Worm (Caenorhabditis elegans): ENCODE results near the gene Y102A5C.27.

Gene Y102A5C.27

DNA sequence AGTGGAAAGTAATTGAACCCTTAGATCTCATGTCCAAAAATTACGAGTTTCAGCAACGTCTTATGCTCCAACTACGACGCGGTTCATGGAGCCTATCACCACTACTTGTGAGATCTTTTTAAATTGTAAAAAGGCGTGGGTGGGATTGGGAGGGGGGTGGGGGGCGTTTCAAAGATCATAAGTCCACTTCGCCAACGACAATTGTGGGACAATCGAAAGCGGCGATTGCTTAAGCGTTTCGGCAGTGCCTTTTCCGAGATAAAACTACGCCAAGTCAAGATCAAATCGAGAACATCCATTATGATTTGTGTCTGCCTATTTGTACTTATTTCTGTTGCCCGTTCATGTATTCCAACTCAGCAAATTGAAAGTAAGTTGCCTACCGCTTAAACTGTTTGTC lies 32.3 kb downstream of the Y102A5C.27 start, which contains the start of gene clec-239:
Gene clec-239, plus strand, starts transcription at position 301 of the 400 bp plus-strand sequence.
- TF ChIP-seq ces-1 (GFP tag; optimal IDR thresholded peaks at IDR 0.05) (no peak), lin-14 (GFP tag; optimal IDR thresholded peaks at IDR 0.05) (no peak), ceh-82 (tag; optimal IDR thresholded peaks at IDR 0.05) (no peak), sup-37 (GFP tag; optimal IDR thresholded peaks at IDR 0.05) (no peak), vab-15 (tag; optimal IDR thresholded peaks at IDR 0.05) (no peak), lin-13 (GFP tag; optimal IDR thresholded peaks at IDR 0.05) (no peak), unc-98 (GFP tag; IDR thresholded peaks at IDR 0.05) (no peak), ztf-11 (tag; optimal IDR thresholded peaks at IDR 0.05) (no peak)

DNA sequence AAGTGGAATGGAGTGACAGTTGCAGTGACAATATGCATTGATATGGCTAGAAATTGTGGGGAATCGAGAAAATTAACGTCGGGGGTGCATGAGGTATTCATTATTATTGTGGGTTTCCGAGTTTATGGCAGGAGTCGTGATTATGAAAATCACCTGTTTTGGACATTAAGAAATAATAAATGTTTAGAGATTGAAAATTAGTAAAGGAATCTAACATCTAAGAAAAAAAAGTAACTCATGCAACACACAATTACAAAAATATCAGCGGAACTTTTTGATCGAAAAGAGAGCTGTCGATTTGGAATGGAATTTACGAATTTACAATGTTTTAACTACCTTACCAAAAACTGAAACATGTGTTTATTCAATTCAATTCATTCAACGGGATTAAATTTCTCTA lies 33.7 kb downstream of the Y102A5C.27 start, which contains the start of gene srh-206:
Gene srh-206, minus strand, starts transcription at position 101 of the 400 bp plus-strand sequence.
- TF ChIP-seq hlh-17 (GFP tag; optimal IDR thresholded peaks at IDR 0.05; ENCODE audit: borderline replicate concordance), result no peak
- no peak for TF ChIP-seq efl-3 (GFP tag; optimal IDR thresholded peaks at IDR 0.05)
- no peak for TF ChIP-seq mef-2 (tag; optimal IDR thresholded peaks at IDR 0.05)

DNA sequence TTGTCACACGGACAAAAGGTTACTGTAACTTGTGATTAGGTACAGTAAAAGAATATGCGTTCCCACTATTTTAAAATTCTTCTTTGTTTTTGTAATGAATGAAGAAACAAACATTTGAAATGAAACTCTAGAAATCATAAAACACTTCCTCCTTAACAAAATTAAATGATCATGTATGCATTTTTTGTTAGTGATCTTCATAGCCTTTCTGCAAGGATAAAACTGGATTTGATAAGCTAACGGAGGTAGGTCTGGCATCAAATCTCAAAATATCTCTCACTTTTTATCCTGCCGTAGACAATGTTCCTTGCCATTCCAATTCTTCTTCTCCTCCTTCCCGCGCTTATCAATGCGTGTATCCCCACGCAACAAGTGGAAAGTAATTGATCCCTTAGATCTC lies 37.0 kb downstream of the Y102A5C.27 start, which contains the start of gene clec-238:
Gene clec-238, plus strand, starts transcription at position 301 of the 400 bp plus-strand sequence.
- TF ChIP-seq pag-3 (tag; optimal IDR thresholded peaks at IDR 0.05; ENCODE audit: borderline replicate concordance, insufficient read depth) (no peak), nhr-85 (tag) (no peak), dpl-1 (GFP tag; optimal IDR thresholded peaks at IDR 0.05) (no peak), unc-86 (tag; optimal IDR thresholded peaks at IDR 0.05) (no peak), hlh-17 (GFP tag; optimal IDR thresholded peaks at IDR 0.05; ENCODE audit: borderline replicate concordance) (no peak), blmp-1 (tag; optimal IDR thresholded peaks at IDR 0.05) (no peak), xbp-1 (tag; optimal IDR thresholded peaks at IDR 0.05) (no peak), nhr-12 (tag; optimal IDR thresholded peaks at IDR 0.05) (no peak), sptf-1 (tag; optimal IDR thresholded peaks at IDR 0.05) (no peak), egl-13 (tag; optimal IDR thresholded peaks at IDR 0.05) (no peak), ceh-90 (tag; optimal IDR thresholded peaks at IDR 0.05) (no peak), nhr-77 (tag; optimal IDR thresholded peaks at IDR 0.05) (no peak), unc-62 (GFP tag; optimal IDR thresholded peaks at IDR 0.05) (no peak), nhr-237 (tag; optimal IDR thresholded peaks at IDR 0.05) (no peak)

DNA sequence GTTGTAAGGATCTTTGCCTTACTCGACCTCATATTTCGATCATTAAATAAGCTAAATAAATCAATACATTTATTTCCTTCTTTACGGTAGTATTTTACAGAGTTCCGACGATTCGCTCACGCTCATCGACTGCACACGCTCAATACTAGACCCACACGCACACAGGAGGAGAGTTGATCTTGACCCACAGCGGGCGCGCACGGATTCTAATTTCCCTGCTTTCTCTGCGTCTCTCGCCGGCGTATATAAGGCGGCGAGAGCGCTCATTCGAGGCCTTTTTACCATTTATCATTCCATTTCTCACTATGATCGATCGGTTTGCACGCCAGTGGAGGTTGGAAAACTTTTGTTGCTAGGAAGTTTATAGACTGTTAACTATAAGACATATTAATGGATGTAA lies 38.5 kb downstream of the Y102A5C.27 start:
- TF ChIP-seq nhr-19 (GFP tag; conservative IDR thresholded peaks at IDR 0.05) (no peak), ama-1 (optimal IDR thresholded peaks at IDR 0.05) (no peak), vab-15 (tag; optimal IDR thresholded peaks at IDR 0.05) (no peak), nhr-28 (tag; optimal IDR thresholded peaks at IDR 0.05) (no peak), sox-4 (tag; optimal IDR thresholded peaks at IDR 0.05) (no peak), nhr-47 (tag; optimal IDR thresholded peaks at IDR 0.05) (no peak), C34B4.2 (tag; optimal IDR thresholded peaks at IDR 0.05) (no peak), nhr-237 (tag; optimal IDR thresholded peaks at IDR 0.05) (no peak), isw-1 (GFP tag; IDR thresholded peaks at IDR 0.05) (no peak), xbp-1 (tag; optimal IDR thresholded peaks at IDR 0.05) (no peak), lin-14 (GFP tag; optimal IDR thresholded peaks at IDR 0.05) (no peak), efl-1 (optimal IDR thresholded peaks at IDR 0.05) (no peak), efl-1 (GFP tag; optimal IDR thresholded peaks at IDR 0.05 in 1 of 2) (no peak), lir-3 (tag; optimal IDR thresholded peaks at IDR 0.05; ENCODE audit: poor library complexity) (no peak), elt-2 (tag; optimal IDR thresholded peaks at IDR 0.05) (no peak), C04F5.9 (tag; optimal IDR thresholded peaks at IDR 0.05) (no peak), nhr-84 (tag; optimal IDR thresholded peaks at IDR 0.05) (no peak), zag-1 (tag; optimal IDR thresholded peaks at IDR 0.05) (no peak), ztf-4 (tag; optimal IDR thresholded peaks at IDR 0.05) (no peak), nhr-90 (tag; optimal IDR thresholded peaks at IDR 0.05; ENCODE audit: poor library complexity) (no peak), ceh-82 (tag; optimal IDR thresholded peaks at IDR 0.05) (no peak)

All from whole organism, L1 larva.